Fruit fly (Drosophila melanogaster): ENCODE measurements around the gene SLIRP2.

SLIRP2 gene

dm6 chr3R:8669029-8669707 lies 18.3 kb downstream of the SLIRP2 start (continued):
- TF ChIP-seq dpn (GFP tag; optimal IDR thresholded peaks at IDR 0.05) (peak; percentile 98), CG9609 (GFP tag; optimal IDR thresholded peaks at IDR 0.05) (peak; percentile 95), B-H2 (GFP tag; optimal IDR thresholded peaks at IDR 0.05) (peak; percentile 97), Sry-δ (GFP tag; optimal IDR thresholded peaks at IDR 0.05) (peak; percentile 77), CG4854 (GFP tag; optimal IDR thresholded peaks at IDR 0.05) (peak; percentile 96), run (tag; optimal IDR thresholded peaks at IDR 0.05) (peak; percentile 97), fd102C (GFP tag; optimal IDR thresholded peaks at IDR 0.05) (peak; percentile 89), Ptx1 (GFP tag; IDR thresholded peaks at IDR 0.05) (peak; percentile 96), CG14014 (GFP tag; IDR thresholded peaks at IDR 0.05) (peak; percentile 96), CG32767 (GFP tag; IDR thresholded peaks at IDR 0.05) (peak; percentile 97), pum (GFP tag; optimal IDR thresholded peaks at IDR 0.05) (peak; percentile 97), BtbVII (GFP tag; optimal IDR thresholded peaks at IDR 0.05) (peak; percentile 98), CG31441 (GFP tag; IDR thresholded peaks at IDR 0.05) (peak; percentile 98), fru (optimal IDR thresholded peaks at IDR 0.05) (no peak), CG2875 (GFP tag; optimal IDR thresholded peaks at IDR 0.05) (peak; percentile 98), cwo (GFP tag; optimal IDR thresholded peaks at IDR 0.05) (peak; percentile 97), CG12659 (GFP tag; optimal IDR thresholded peaks at IDR 0.05) (peak; percentile 99), grn (GFP tag; optimal IDR thresholded peaks at IDR 0.05) (peak; percentile 86), ewg (GFP tag; optimal IDR thresholded peaks at IDR 0.05) (peak; percentile 94), btn (GFP tag; optimal IDR thresholded peaks at IDR 0.05) (peak; percentile 95), gfzf (GFP tag; optimal IDR thresholded peaks at IDR 0.05) (peak; percentile 32), CG8944 (GFP tag; optimal IDR thresholded peaks at IDR 0.05) (peak; percentile 95), croc (GFP tag; conservative IDR thresholded peaks at IDR 0.05) (peak; percentile 90), ham (GFP tag; IDR thresholded peaks at IDR 0.05) (peak; percentile 85), CG10274 (GFP tag; optimal IDR thresholded peaks at IDR 0.05) (peak; percentile 89), Rfx (GFP tag; IDR thresholded peaks at IDR 0.05) (peak; percentile 97), pnt (GFP tag; optimal IDR thresholded peaks at IDR 0.05) (peak; percentile 95), Gsc (GFP tag; IDR thresholded peaks at IDR 0.05) (no peak; the same call in 1 of the 2 replicates), CG15479 (GFP tag; optimal IDR thresholded peaks at IDR 0.05) (peak; percentile 55), PHDP (tag; optimal IDR thresholded peaks at IDR 0.05) (peak; percentile 99), grau (tag; optimal IDR thresholded peaks at IDR 0.05) (peak; percentile 96), CkIIα-i1 (GFP tag; IDR thresholded peaks at IDR 0.05) (0 out of 2 replicates have a peak, but pooled peaks have one; percentile 61), E2f1 (GFP tag; IDR thresholded peaks at IDR 0.05) (peak; percentile 96), Dp (GFP tag; optimal IDR thresholded peaks at IDR 0.05) (peak; percentile 38), sc (optimal IDR thresholded peaks at IDR 0.05) (no peak), sc (GFP tag; optimal IDR thresholded peaks at IDR 0.05) (peak; percentile 97), Lhr (GFP tag; optimal IDR thresholded peaks at IDR 0.05) (peak; percentile 94), cas (GFP tag; IDR thresholded peaks at IDR 0.05) (peak; percentile 92), sr (GFP tag; IDR thresholded peaks at IDR 0.05) (peak; percentile 89), CG17328 (GFP tag; IDR thresholded peaks at IDR 0.05) (peak; percentile 98), crc (GFP tag; optimal IDR thresholded peaks at IDR 0.05) (peak; percentile 96), HmgZ (tag; optimal IDR thresholded peaks at IDR 0.05) (peak; percentile 99), phol (tag; optimal IDR thresholded peaks at IDR 0.05) (peak; percentile 97), CG4730 (GFP tag; IDR thresholded peaks at IDR 0.05) (peak; percentile 89), CG8924 (tag; optimal IDR thresholded peaks at IDR 0.05) (peak; percentile 99), ssp (GFP tag; IDR thresholded peaks at IDR 0.05) (peak; percentile 85), Six4 (GFP tag; optimal IDR thresholded peaks at IDR 0.05) (peak; percentile 96), abd-A (tag; optimal IDR thresholded peaks at IDR 0.05) (peak; percentile 86), CG15073 (GFP tag; optimal IDR thresholded peaks at IDR 0.05) (peak; percentile 83), NfI (GFP tag; optimal IDR thresholded peaks at IDR 0.05) (peak; percentile 97), sim (GFP tag; IDR thresholded peaks at IDR 0.05) (peak; percentile 96)

Data from whole organism, embryonic.